Worm (Caenorhabditis elegans) whole organism, L1 larva: Measurements from ENCODE around the gene C13F10.5.

ENCODE experiments used
- C16A3.4 ChIP-seq: fragments of 150-350 bp; optimal IDR thresholded peaks from 2 replicates; lab custom pipeline; 2014; ENCODE audit warnings: missing biosample characterization, missing genetic modification characterization
- C34B4.2 ChIP-seq: sonication (generic microtip); optimal IDR thresholded peaks from 2 replicates; lab custom pipeline; 2017; ENCODE audit warnings: mild to moderate bottlenecking, missing genetic modification characterization, missing compliant biosample characterization
- Y116A8C.19 ChIP-seq: sonication (generic microtip); optimal IDR thresholded peaks from 2 replicates; lab custom pipeline; 2016; ENCODE audit warnings: missing compliant biosample characterization, missing genetic modification characterization, borderline replicate concordance
- ama-1 ChIP-seq: fragments of 150-350 bp; optimal IDR thresholded peaks from 2 replicates; lab custom pipeline; 2014
- ceh-8 ChIP-seq: fragments of 200-800 bp; sonication (Bioruptor generic); optimal IDR thresholded peaks from 2 replicates; lab custom pipeline; 2018; ENCODE audit warnings: mild to moderate bottlenecking, missing genetic modification characterization, moderate library complexity, missing compliant biosample characterization
- ceh-90 ChIP-seq: sonication (generic microtip); optimal IDR thresholded peaks from 2 replicates; lab custom pipeline; 2016; ENCODE audit warnings: missing genetic modification characterization, missing compliant biosample characterization
- ces-1 ChIP-seq: fragments of 150-350 bp; optimal IDR thresholded peaks from 2 replicates; lab custom pipeline; 2014; ENCODE audit warnings: missing biosample characterization, missing genetic modification reagents, missing genetic modification characterization
- dsc-1 ChIP-seq: sonication (generic microtip); optimal IDR thresholded peaks from 2 replicates; lab custom pipeline; 2016; ENCODE audit warnings: mild to moderate bottlenecking, missing genetic modification characterization, missing compliant biosample characterization
- efl-1 ChIP-seq, 4 experiments: fragments of 150-350 bp; optimal IDR thresholded peaks in 3 of 4; peaks in 1 of 4; 1 replicate in 1 of 4; 2 replicates in 3 of 4; lab custom pipeline; 2014; ENCODE audit warnings: missing biosample characterization in 2 of 4, missing genetic modification characterization in 2 of 4, missing genetic modification reagents in 2 of 4
- efl-3 ChIP-seq: fragments of 200-800 bp; sonication (Bioruptor generic); optimal IDR thresholded peaks from 2 replicates; lab custom pipeline; 2018; ENCODE audit warnings: mild to moderate bottlenecking, missing genetic modification characterization, missing compliant biosample characterization
- elt-2 ChIP-seq: sonication (generic microtip); optimal IDR thresholded peaks from 2 replicates; lab custom pipeline; 2016; ENCODE audit warnings: missing genetic modification characterization, mild to moderate bottlenecking, inconsistent platforms, missing compliant biosample characterization, missing genetic modification reagents
- ets-5 ChIP-seq: fragments of 200-800 bp; sonication (Bioruptor generic); IDR thresholded peaks from 2 replicates; pipeline ENCODE4 v1.3.6; 2022; ENCODE audit warnings: missing genetic modification characterization, missing compliant biosample characterization
- fos-1 ChIP-seq: fragments of 150-350 bp; optimal IDR thresholded peaks from 2 replicates; lab custom pipeline; 2014; ENCODE audit warnings: missing biosample characterization, missing genetic modification characterization
- hlh-4 ChIP-seq: sonication (generic microtip); optimal IDR thresholded peaks from 2 replicates; lab custom pipeline; 2016; ENCODE audit warnings: mild to moderate bottlenecking, missing genetic modification characterization, missing compliant biosample characterization
- isw-1 ChIP-seq: fragments of 200-800 bp; sonication (Bioruptor generic); IDR thresholded peaks from 2 replicates; pipeline ENCODE4 v1.3.6; 2022; ENCODE audit warnings: missing genetic modification characterization, missing compliant biosample characterization
- jun-1 ChIP-seq: fragments of 150-350 bp; optimal IDR thresholded peaks from 2 replicates; lab custom pipeline; 2014; ENCODE audit warnings: missing biosample characterization, missing genetic modification reagents, missing genetic modification characterization
- lin-15B ChIP-seq: fragments of 150-350 bp; sonication (generic microtip); optimal IDR thresholded peaks from 3 replicates; lab custom pipeline; 2014; ENCODE audit warnings: missing biosample characterization, missing genetic modification characterization
- lin-35 ChIP-seq, 2 experiments: fragments of 150-350 bp; optimal IDR thresholded peaks; 2 replicates each; lab custom pipeline; 2014; ENCODE audit warnings: missing biosample characterization in 2 of 2, missing genetic modification characterization in 2 of 2, missing genetic modification reagents in 2 of 2
- mef-2 ChIP-seq: fragments of 150-350 bp; optimal IDR thresholded peaks from 2 replicates; lab custom pipeline; 2014; ENCODE audit warnings: missing biosample characterization, missing genetic modification characterization
- nhr-12 ChIP-seq: sonication (generic microtip); optimal IDR thresholded peaks from 2 replicates; lab custom pipeline; 2017; ENCODE audit warnings: missing biosample characterization, missing genetic modification characterization
- nhr-19 ChIP-seq: fragments of 200-800 bp; sonication (Bioruptor generic); conservative IDR thresholded peaks from 2 replicates; pipeline ENCODE4 v1.3.6; 2022; ENCODE audit warnings: missing genetic modification characterization, missing compliant biosample characterization
- nhr-47 ChIP-seq: sonication (generic microtip); optimal IDR thresholded peaks from 2 replicates; lab custom pipeline; 2016; ENCODE audit warnings: mild to moderate bottlenecking, missing genetic modification characterization, moderate library complexity, missing compliant biosample characterization
- nhr-71 ChIP-seq: sonication (generic microtip); optimal IDR thresholded peaks from 2 replicates; lab custom pipeline; 2016; ENCODE audit warnings: mild to moderate bottlenecking, missing genetic modification characterization, moderate library complexity, missing compliant biosample characterization
- nhr-90 ChIP-seq: sonication (generic microtip); optimal IDR thresholded peaks from 2 replicates; lab custom pipeline; 2016; ENCODE audit warnings: mild to moderate bottlenecking, missing genetic modification characterization, missing compliant biosample characterization; ENCODE audit not compliant: poor library complexity
- skn-1 ChIP-seq: fragments of 150-350 bp; optimal IDR thresholded peaks from 2 replicates; lab custom pipeline; 2014; ENCODE audit warnings: missing biosample characterization, missing genetic modification characterization
- sptf-1 ChIP-seq: fragments of 150-350 bp; optimal IDR thresholded peaks from 2 replicates; lab custom pipeline; 2014; ENCODE audit warnings: missing biosample characterization, missing genetic modification characterization
- sup-37 ChIP-seq: fragments of 200-800 bp; sonication (Bioruptor generic); optimal IDR thresholded peaks from 2 replicates; lab custom pipeline; 2018; ENCODE audit warnings: mild to moderate bottlenecking, missing genetic modification characterization, missing compliant biosample characterization
- swsn-7 ChIP-seq: sonication (generic microtip); optimal IDR thresholded peaks from 2 replicates; lab custom pipeline; 2016; ENCODE audit warnings: missing genetic modification characterization, missing compliant biosample characterization
- unc-130 ChIP-seq: fragments of 150-350 bp; optimal IDR thresholded peaks from 2 replicates; lab custom pipeline; 2017; ENCODE audit warnings: missing biosample characterization, missing genetic modification characterization, inconsistent platforms
- unc-30 ChIP-seq: sonication (generic microtip); optimal IDR thresholded peaks from 2 replicates; lab custom pipeline; 2017; ENCODE audit warnings: missing biosample characterization, missing genetic modification characterization
- unc-62 ChIP-seq: fragments of 150-350 bp; optimal IDR thresholded peaks from 2 replicates; lab custom pipeline; 2014; ENCODE audit warnings: missing biosample characterization, missing genetic modification reagents, missing genetic modification characterization
- unc-86 ChIP-seq: sonication (generic microtip); optimal IDR thresholded peaks from 2 replicates; lab custom pipeline; 2016; ENCODE audit warnings: missing genetic modification characterization, missing compliant biosample characterization
- unc-98 ChIP-seq: fragments of 200-800 bp; sonication (Bioruptor generic); IDR thresholded peaks from 2 replicates; pipeline ENCODE4 v1.3.6; 2022; ENCODE audit warnings: missing genetic modification characterization, missing compliant biosample characterization
- xbp-1 ChIP-seq: sonication (generic microtip); optimal IDR thresholded peaks from 2 replicates; lab custom pipeline; 2016; ENCODE audit warnings: missing genetic modification characterization, missing compliant biosample characterization
- zag-1 ChIP-seq: fragments of 150-350 bp; optimal IDR thresholded peaks from 2 replicates; lab custom pipeline; 2014; ENCODE audit warnings: missing biosample characterization, missing genetic modification characterization
- zip-4 ChIP-seq: fragments of 200-800 bp; sonication (Bioruptor generic); optimal IDR thresholded peaks from 2 replicates; lab custom pipeline; 2018; ENCODE audit warnings: mild to moderate bottlenecking, missing genetic modification characterization, moderate library complexity, missing compliant biosample characterization
- ztf-4 ChIP-seq: fragments of 150-350 bp; optimal IDR thresholded peaks from 2 replicates; lab custom pipeline; 2014; ENCODE audit warnings: missing biosample characterization, missing genetic modification characterization

Gene C13F10.5

DNA sequence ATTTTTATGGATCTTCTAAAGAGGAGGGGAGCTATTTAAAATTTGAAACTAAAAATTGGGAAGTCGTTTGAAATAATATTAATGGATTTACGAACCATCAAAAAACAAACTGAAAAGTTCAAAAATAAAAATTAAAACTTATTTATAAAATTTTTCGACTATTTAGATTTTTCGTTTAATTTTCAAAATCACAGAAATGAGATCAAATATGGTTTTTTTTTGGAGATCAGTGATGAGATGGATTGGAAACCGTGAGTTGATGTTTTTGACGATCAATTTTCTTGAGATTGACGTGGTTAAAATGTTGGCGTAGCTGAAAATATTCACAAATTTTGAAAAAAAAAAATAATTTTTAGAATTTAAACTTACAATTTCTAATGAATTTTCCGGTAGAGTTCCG, at the start of gene C13F10.5:
Gene C13F10.5 (minus strand): TSS at position 101 of the 400 bp plus-strand sequence.
- no peak for TF ChIP-seq hlh-4 (tag; lab: Kevin White, UChicago)
- TF ChIP-seq nhr-12 (tag; lab: Kevin White, UChicago), result no peak

DNA sequence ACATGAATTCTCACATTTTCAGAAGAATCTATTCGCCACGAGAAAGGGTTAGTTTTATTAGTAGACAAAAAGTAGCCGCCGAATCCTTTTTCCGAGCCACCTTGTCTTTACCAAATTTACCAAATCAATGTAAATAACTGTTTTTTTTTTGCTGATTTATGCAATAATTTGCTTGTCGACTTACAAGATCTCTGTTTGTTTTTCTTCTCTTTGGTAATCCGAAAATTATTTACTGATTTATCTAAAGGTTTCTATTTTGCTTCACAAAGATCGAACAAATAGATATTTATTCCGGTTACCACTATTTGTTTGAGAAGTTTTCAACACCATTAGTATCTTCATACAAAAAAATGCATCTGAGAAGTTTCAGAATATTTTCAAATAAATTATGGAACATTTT, 47.1 kb upstream of the C13F10.5 start, which contains the start of gene C13A2.7:
Gene C13A2.7 (plus strand): TSS at position 301 of the 400 bp plus-strand sequence.
- TF ChIP-seq C16A3.4 (tag; lab: Kevin White, UChicago) (no peak), xbp-1 (tag; lab: Kevin White, UChicago) (no peak), lin-15B (tag; lab: Kevin White, UChicago) (no peak), nhr-12 (tag; lab: Kevin White, UChicago) (no peak), elt-2 (tag; lab: Kevin White, UChicago) (no peak), dsc-1 (no peak), fos-1 (tag; lab: Kevin White, UChicago) (no peak), unc-30 (no peak), ceh-8 (no peak), unc-86 (tag; lab: Kevin White, UChicago) (no peak), ama-1 (lab: Kevin White, UChicago) (no peak), swsn-7 (tag; lab: Kevin White, UChicago) (no peak)

DNA sequence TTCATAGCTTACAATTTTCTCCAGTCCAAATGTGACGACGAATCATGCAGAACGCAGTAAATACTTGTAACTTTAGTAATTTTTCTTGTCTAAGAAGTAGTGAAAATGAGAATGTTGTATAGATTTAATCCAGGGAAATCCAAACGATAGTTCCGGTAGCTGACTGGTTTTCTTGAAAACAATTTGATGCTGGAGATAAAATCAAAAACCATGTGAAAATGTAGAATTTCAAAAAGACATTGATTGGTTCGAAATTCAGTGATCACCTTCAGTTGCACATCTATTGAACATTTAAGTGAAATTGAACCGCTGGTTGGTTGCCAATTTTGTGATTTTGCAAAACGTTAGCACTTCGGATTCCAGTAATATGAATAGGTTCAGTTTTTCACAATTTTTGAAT, 45.2 kb upstream of the C13F10.5 start, which contains the start of gene C13A2.9:
Gene C13A2.9 (minus strand): TSS at position 101 of the 400 bp plus-strand sequence.
- no peak for TF ChIP-seq nhr-19 (GFP tag; lab: Robert Waterston, UW)
- no peak for TF ChIP-seq skn-1
- no peak for TF ChIP-seq unc-130 (tag; lab: Kevin White, UChicago)
- no peak for TF ChIP-seq unc-62 (GFP tag; lab: Kevin White, UChicago)
- TF ChIP-seq ces-1 (GFP tag; lab: Kevin White, UChicago), result no peak
- no peak for TF ChIP-seq ztf-4 (tag; lab: Kevin White, UChicago)
- no peak for TF ChIP-seq Y116A8C.19 (tag; lab: Kevin White, UChicago)
- no peak for TF ChIP-seq mef-2 (tag; lab: Kevin White, UChicago)
- no peak for TF ChIP-seq C16A3.4 (tag; lab: Kevin White, UChicago)
- no peak for TF ChIP-seq nhr-47 (tag; lab: Kevin White, UChicago)
- no peak for TF ChIP-seq efl-3
- no peak for TF ChIP-seq zag-1 (tag; lab: Kevin White, UChicago)
- no peak for TF ChIP-seq efl-1 (optimal IDR thresholded peaks at IDR 0.05; lab: Kevin White, UChicago)
- TF ChIP-seq efl-1 (GFP tag; optimal IDR thresholded peaks at IDR 0.05 in 1 of 2; lab: Kevin White, UChicago), result no peak
- TF ChIP-seq sup-37 (GFP tag; lab: Kevin White, UChicago), result no peak
- TF ChIP-seq jun-1, result no peak
- no peak for TF ChIP-seq ets-5 (GFP tag; lab: Robert Waterston, UW)
- TF ChIP-seq ama-1 (lab: Kevin White, UChicago), result no peak
- TF ChIP-seq nhr-90 (tag; lab: Kevin White, UChicago), result no peak

DNA sequence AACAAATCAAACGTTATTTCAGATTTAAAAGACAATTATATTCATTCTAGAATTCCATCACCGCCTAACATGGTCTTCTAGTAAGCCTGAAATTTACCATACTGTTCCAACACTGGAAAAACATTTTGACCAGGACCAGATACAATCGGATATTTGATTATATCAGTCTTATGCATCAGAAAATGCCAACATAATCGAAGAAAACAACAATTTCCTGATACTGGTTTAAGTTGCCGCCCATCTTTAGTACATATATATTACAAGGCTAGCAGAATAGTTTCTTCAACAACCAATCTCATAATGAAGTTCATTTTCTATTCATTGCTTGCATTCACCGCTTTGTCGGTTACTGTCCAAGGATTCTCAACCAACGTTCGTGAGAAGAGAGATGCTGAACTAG, 40.1 kb upstream of the C13F10.5 start, which contains the start of gene C13A2.12:
Gene C13A2.12 (plus strand): TSS at position 301 of the 400 bp plus-strand sequence.
- TF ChIP-seq unc-30, result no peak
- TF ChIP-seq ceh-90 (tag; lab: Kevin White, UChicago), result no peak
- no peak for TF ChIP-seq mef-2 (tag; lab: Kevin White, UChicago)
- TF ChIP-seq zip-4 (GFP tag; lab: Kevin White, UChicago), result no peak
- no peak for TF ChIP-seq nhr-71 (tag; lab: Kevin White, UChicago)
- no peak for TF ChIP-seq nhr-19 (GFP tag; lab: Robert Waterston, UW)
- TF ChIP-seq skn-1, result no peak
- TF ChIP-seq isw-1 (GFP tag; lab: Robert Waterston, UW), result no peak
- no peak for TF ChIP-seq xbp-1 (tag; lab: Kevin White, UChicago)
- no peak for TF ChIP-seq unc-98 (GFP tag; lab: Robert Waterston, UW)
- TF ChIP-seq elt-2 (tag; lab: Kevin White, UChicago), result no peak
- no peak for TF ChIP-seq nhr-47 (tag; lab: Kevin White, UChicago)
- no peak for TF ChIP-seq C16A3.4 (tag; lab: Kevin White, UChicago)
- no peak for TF ChIP-seq C34B4.2 (tag; lab: Kevin White, UChicago)
- TF ChIP-seq lin-35 (GFP tag; optimal IDR thresholded peaks at IDR 0.05; lab: Kevin White, UChicago), result no peak
- no peak for TF ChIP-seq dsc-1
- no peak for TF ChIP-seq sptf-1 (tag; lab: Kevin White, UChicago)
